Worm (Caenorhabditis elegans): Measurements from ENCODE around the gene hlh-8.

The hlh-8 gene

ce11 chrX:8155969-8156368, 39.7 kb downstream of the hlh-8 start (continued):
- TF ChIP-seq lim-7 (GFP tag; IDR thresholded peaks at IDR 0.05) (peak; percentile 85), dmd-9 (GFP tag; IDR thresholded peaks at IDR 0.05) (0 out of 2 replicates have a peak, but pooled peaks have one; percentile 37), ztf-7 (tag; optimal IDR thresholded peaks at IDR 0.05) (no peak), dmd-8 (GFP tag; IDR thresholded peaks at IDR 0.05) (peak; percentile 85), mes-2 (tag; optimal IDR thresholded peaks at IDR 0.05; ENCODE audit: poor library complexity, severe bottlenecking) (peak; percentile 76), ama-1 (optimal IDR thresholded peaks at IDR 0.05) (no peak), ztf-11 (tag; optimal IDR thresholded peaks at IDR 0.05) (no peak), mxl-2 (GFP tag; conservative IDR thresholded peaks at IDR 0.05) (no peak), ces-1 (GFP tag; optimal IDR thresholded peaks at IDR 0.05) (no peak), daf-19 (GFP tag; conservative IDR thresholded peaks at IDR 0.05) (no peak), hif-1 (tag; optimal IDR thresholded peaks at IDR 0.05) (no peak), fkh-10 (GFP tag; optimal IDR thresholded peaks at IDR 0.05) (no peak), F49E8.2 (tag; optimal IDR thresholded peaks at IDR 0.05; ENCODE audit: borderline replicate concordance) (no peak), nhr-6 (tag; optimal IDR thresholded peaks at IDR 0.05) (no peak), F10B5.3 (tag; optimal IDR thresholded peaks at IDR 0.05) (no peak), sdz-12 (GFP tag; optimal IDR thresholded peaks at IDR 0.05) (no peak), Y75B8A.6 (GFP tag; IDR thresholded peaks at IDR 0.05) (0 out of 2 replicates have a peak, but pooled peaks have one; percentile 61), ZK337.2 (GFP tag; IDR thresholded peaks at IDR 0.05) (peak; percentile 45; the same call in 1 of the 2 replicates), set-16 (GFP tag; IDR thresholded peaks at IDR 0.05) (peak; percentile 29; the same call in 1 of the 2 replicates), unc-62 (GFP tag; optimal IDR thresholded peaks at IDR 0.05 in 1 of 2) (peak in 1 of 2 experiments; percentile 54), unc-62 (tag; optimal IDR thresholded peaks at IDR 0.05) (no peak), lsy-2 (tag; optimal IDR thresholded peaks at IDR 0.05) (no peak), hmg-1.1 (GFP tag; IDR thresholded peaks at IDR 0.05) (peak; percentile 77), F37D6.2 (tag; optimal IDR thresholded peaks at IDR 0.05) (no peak), tag-97 (GFP tag; IDR thresholded peaks at IDR 0.05) (no peak), zfp-3 (GFP tag; conservative IDR thresholded peaks at IDR 0.05) (0 out of 2 replicates have a peak, but pooled peaks have one; percentile 42), lin-39 (tag; optimal IDR thresholded peaks at IDR 0.05) (no peak), lin-38 (GFP tag; IDR thresholded peaks at IDR 0.05) (peak; percentile 52), tra-1 (GFP tag; IDR thresholded peaks at IDR 0.05) (peak; percentile 50; the same call in 1 of the 2 replicates), nhr-42 (GFP tag; IDR thresholded peaks at IDR 0.05) (peak; percentile 66; the same call in 1 of the 2 replicates), hlh-30 (tag; optimal IDR thresholded peaks at IDR 0.05; ENCODE audit: insufficient read depth) (no peak), hlh-11 (tag; optimal IDR thresholded peaks at IDR 0.05) (no peak), nhr-76 (tag; optimal IDR thresholded peaks at IDR 0.05) (no peak), unc-39 (tag; optimal IDR thresholded peaks at IDR 0.05) (no peak), fos-1 (tag; optimal IDR thresholded peaks at IDR 0.05) (no peak), Y105C5A.15 (GFP tag; IDR thresholded peaks at IDR 0.05) (peak; percentile 81; the same call in 1 of the 2 replicates), T20F7.1 (GFP tag; optimal IDR thresholded peaks at IDR 0.05) (no peak), egl-27 (tag; optimal IDR thresholded peaks at IDR 0.05) (no peak), zip-11 (GFP tag; IDR thresholded peaks at IDR 0.05) (no peak), skn-1 (tag; optimal IDR thresholded peaks at IDR 0.05) (no peak), spr-1 (tag; optimal IDR thresholded peaks at IDR 0.05) (no peak), ceh-82 (tag; optimal IDR thresholded peaks at IDR 0.05) (no peak), nhr-10 (tag; optimal IDR thresholded peaks at IDR 0.05) (no peak), aha-1 (tag) (peak; percentile 48), snpc-4 (tag; optimal IDR thresholded peaks at IDR 0.05) (no peak), rbr-2 (tag; optimal IDR thresholded peaks at IDR 0.05) (no peak), zfp-2 (tag; optimal IDR thresholded peaks at IDR 0.05) (no peak), lin-1 (GFP tag; IDR thresholded peaks at IDR 0.05) (peak; percentile 66; the same call in 1 of the 2 replicates), aly-2 (tag; optimal IDR thresholded peaks at IDR 0.05) (no peak), mdl-1 (tag; optimal IDR thresholded peaks at IDR 0.05) (no peak), unc-130 (GFP tag; optimal IDR thresholded peaks at IDR 0.05) (no peak), gei-8 (GFP tag; optimal IDR thresholded peaks at IDR 0.05) (no peak)
